Fruit fly (Drosophila melanogaster) whole organism, embryonic: ENCODE data around the gene gce.

Experiments used
- Abd-B ChIP-seq: fragments of 200-800 bp; sonication (Bioruptor generic); optimal IDR thresholded peaks from 2 replicates; lab custom pipeline; 2018; ENCODE audit warnings: missing biosample characterization, mild to moderate bottlenecking, missing genetic modification characterization, moderate library complexity
- B-H2 ChIP-seq: fragments of 200-800 bp; sonication (Bioruptor generic); optimal IDR thresholded peaks from 2 replicates; lab custom pipeline; 2018; ENCODE audit warnings: missing biosample characterization, mild to moderate bottlenecking, missing genetic modification characterization
- CG10431 ChIP-seq: fragments of 200-800 bp; sonication (Bioruptor generic); optimal IDR thresholded peaks from 3 replicates; lab custom pipeline; 2018; ENCODE audit warnings: missing biosample characterization, mild to moderate bottlenecking, missing genetic modification characterization
- CG12155 ChIP-seq: fragments of 200-800 bp; sonication (Bioruptor generic); optimal IDR thresholded peaks from 3 replicates; lab custom pipeline; 2016; ENCODE audit warnings: missing biosample characterization, missing genetic modification characterization
- CG12219 ChIP-seq: fragments of 200-800 bp; sonication (Bioruptor generic); optimal IDR thresholded peaks from 3 replicates; lab custom pipeline; 2018; ENCODE audit warnings: missing biosample characterization, mild to moderate bottlenecking, missing genetic modification characterization
- CG14710 ChIP-seq: fragments of 200-800 bp; sonication (Bioruptor generic); optimal IDR thresholded peaks from 3 replicates; lab custom pipeline; 2019; ENCODE audit warnings: missing biosample characterization, mild to moderate bottlenecking, missing genetic modification characterization, moderate library complexity
- CG15011 ChIP-seq: fragments of 200-800 bp; sonication (Bioruptor generic); optimal IDR thresholded peaks from 3 replicates; lab custom pipeline; 2018; ENCODE audit warnings: missing biosample characterization, mild to moderate bottlenecking, missing genetic modification characterization
- CG15269 ChIP-seq: fragments of 200-800 bp; sonication (Bioruptor generic); optimal IDR thresholded peaks from 2 replicates; lab custom pipeline; 2018; ENCODE audit warnings: missing biosample characterization, mild to moderate bottlenecking, missing genetic modification characterization, moderate library complexity
- CG16813 ChIP-seq: fragments of 200-800 bp; sonication (Bioruptor generic); IDR thresholded peaks from 3 replicates; pipeline ENCODE4 v1.3.6; 2022; ENCODE audit warnings: missing biosample characterization, missing genetic modification characterization; ENCODE audit not compliant: partially characterized antibody
- CG2120 ChIP-seq: fragments of 200-800 bp; sonication (Bioruptor generic); optimal IDR thresholded peaks from 3 replicates; lab custom pipeline; 2016; ENCODE audit warnings: missing biosample characterization, missing genetic modification characterization
- CG3163 ChIP-seq: fragments of 200-800 bp; sonication (Bioruptor generic); optimal IDR thresholded peaks from 3 replicates; lab custom pipeline; 2016; ENCODE audit warnings: missing biosample characterization, missing genetic modification characterization
- CG34224 ChIP-seq: fragments of 200-800 bp; sonication (Bioruptor generic); IDR thresholded peaks from 3 replicates; pipeline ENCODE4 v1.3.6; 2022; ENCODE audit warnings: missing biosample characterization, missing genetic modification characterization; ENCODE audit not compliant: partially characterized antibody
- CG6175 ChIP-seq: fragments of 200-800 bp; sonication (Bioruptor generic); IDR thresholded peaks from 3 replicates; pipeline ENCODE4 v1.3.6; 2022; ENCODE audit warnings: missing biosample characterization, missing genetic modification characterization
- CG6689 ChIP-seq: fragments of 200-800 bp; sonication (Bioruptor generic); IDR thresholded peaks from 2 replicates; pipeline ENCODE4 v1.3.6; 2022; ENCODE audit warnings: missing biosample characterization, missing genetic modification characterization
- CG7786 ChIP-seq: fragments of 200-800 bp; sonication (Bioruptor generic); optimal IDR thresholded peaks from 2 replicates; lab custom pipeline; 2016; ENCODE audit warnings: missing biosample characterization, missing genetic modification characterization
- CG9437 ChIP-seq: fragments of 200-800 bp; sonication (Bioruptor generic); optimal IDR thresholded peaks from 2 replicates; lab custom pipeline; 2018; ENCODE audit warnings: missing biosample characterization, mild to moderate bottlenecking, missing genetic modification characterization
- CHES-1-like ChIP-seq: fragments of 200-800 bp; sonication (Bioruptor generic); optimal IDR thresholded peaks from 2 replicates; lab custom pipeline; 2016; ENCODE audit warnings: missing biosample characterization, missing genetic modification characterization
- CkIIα-i1 ChIP-seq: fragments of 200-800 bp; sonication (Bioruptor generic); IDR thresholded peaks from 2 replicates; pipeline ENCODE4 v1.3.6; 2022; ENCODE audit warnings: missing biosample characterization, missing genetic modification characterization
- Gug ChIP-seq: fragments of 200-800 bp; sonication (Bioruptor generic); IDR thresholded peaks from 4 replicates; pipeline ENCODE4 v1.3.6; 2022; ENCODE audit warnings: missing biosample characterization, missing genetic modification characterization
- Hey ChIP-seq: fragments of 200-800 bp; sonication (Bioruptor generic); optimal IDR thresholded peaks from 3 replicates; lab custom pipeline; 2018; ENCODE audit warnings: missing biosample characterization, mild to moderate bottlenecking, missing genetic modification characterization
- Mad ChIP-seq: fragments of 200-800 bp; sonication (Bioruptor generic); optimal IDR thresholded peaks from 2 replicates; lab custom pipeline; 2016; ENCODE audit warnings: missing biosample characterization, missing genetic modification characterization
- Meics ChIP-seq: fragments of 200-800 bp; sonication (Bioruptor generic); optimal IDR thresholded peaks from 2 replicates; lab custom pipeline; 2017; ENCODE audit warnings: missing biosample characterization, mild to moderate bottlenecking, missing genetic modification characterization
- Opbp ChIP-seq: fragments of 200-800 bp; sonication (Bioruptor generic); IDR thresholded peaks from 3 replicates; pipeline ENCODE4 v1.3.6; 2022; ENCODE audit warnings: missing biosample characterization, missing genetic modification characterization; ENCODE audit not compliant: partially characterized antibody
- Rfx ChIP-seq: fragments of 200-800 bp; sonication (Bioruptor generic); IDR thresholded peaks from 2 replicates; pipeline ENCODE4 v1.3.6; 2022; ENCODE audit warnings: missing biosample characterization, missing genetic modification characterization
- Sox102F ChIP-seq: fragments of 200-800 bp; sonication (Bioruptor generic); optimal IDR thresholded peaks from 2 replicates; lab custom pipeline; 2018; ENCODE audit warnings: missing biosample characterization, mild to moderate bottlenecking, missing genetic modification characterization, moderate library complexity
- Ssrp ChIP-seq: fragments of 200-800 bp; sonication (Bioruptor generic); optimal IDR thresholded peaks from 2 replicates; lab custom pipeline; 2018; ENCODE audit warnings: missing biosample characterization, mild to moderate bottlenecking, missing genetic modification characterization, moderate library complexity
- Taf1 ChIP-seq: fragments of 200-800 bp; sonication (Bioruptor generic); IDR thresholded peaks from 2 replicates; pipeline ENCODE4 v1.3.6; 2022; ENCODE audit warnings: missing biosample characterization, missing genetic modification characterization
- Usf ChIP-seq: fragments of 200-800 bp; sonication (Bioruptor generic); optimal IDR thresholded peaks from 2 replicates; lab custom pipeline; 2017; ENCODE audit warnings: missing genotype, missing biosample characterization, missing genetic modification characterization
- Xrp1 ChIP-seq: fragments of 200-800 bp; sonication (Bioruptor generic); IDR thresholded peaks from 2 replicates; pipeline ENCODE4 v1.3.6; 2022; ENCODE audit warnings: missing biosample characterization, missing genetic modification characterization
- ab ChIP-seq: fragments of 200-800 bp; sonication (Bioruptor generic); optimal IDR thresholded peaks from 2 replicates; lab custom pipeline; 2016; ENCODE audit warnings: missing biosample characterization, missing genetic modification characterization
- az2 ChIP-seq: fragments of 200-800 bp; sonication (Bioruptor generic); optimal IDR thresholded peaks from 3 replicates; lab custom pipeline; 2016; ENCODE audit warnings: missing biosample characterization, missing genetic modification characterization
- da ChIP-seq: fragments of 200-800 bp; sonication (Bioruptor generic); optimal IDR thresholded peaks from 2 replicates; lab custom pipeline; 2016; ENCODE audit warnings: missing biosample characterization, missing genetic modification characterization
- dati ChIP-seq: fragments of 200-800 bp; sonication (Bioruptor generic); IDR thresholded peaks from 2 replicates; pipeline ENCODE4 v1.3.6; 2022; ENCODE audit warnings: missing biosample characterization, missing genetic modification characterization
- dimm ChIP-seq: fragments of 200-800 bp; sonication (Bioruptor generic); IDR thresholded peaks from 2 replicates; pipeline ENCODE4 v1.3.6; 2022; ENCODE audit warnings: missing biosample characterization, missing genetic modification characterization
- exex ChIP-seq: fragments of 200-800 bp; sonication (Bioruptor generic); optimal IDR thresholded peaks from 4 replicates; lab custom pipeline; 2018; ENCODE audit warnings: missing biosample characterization, mild to moderate bottlenecking, missing genetic modification characterization, moderate library complexity
- her ChIP-seq: fragments of 200-800 bp; sonication (Bioruptor generic); optimal IDR thresholded peaks from 2 replicates; lab custom pipeline; 2016; ENCODE audit warnings: missing biosample characterization, missing genetic modification characterization
- kay ChIP-seq: fragments of 200-800 bp; sonication (Bioruptor generic); optimal IDR thresholded peaks from 2 replicates; lab custom pipeline; 2016; ENCODE audit warnings: missing biosample characterization, missing genetic modification characterization
- kni ChIP-seq: fragments of 200-800 bp; sonication (Bioruptor generic); optimal IDR thresholded peaks from 3 replicates; lab custom pipeline; 2017; ENCODE audit warnings: mild to moderate bottlenecking, missing biosample characterization, missing genetic modification reagents, missing genetic modification characterization
- p53 ChIP-seq: fragments of 200-800 bp; sonication (Bioruptor generic); optimal IDR thresholded peaks from 2 replicates; lab custom pipeline; 2016; ENCODE audit warnings: missing biosample characterization, missing genetic modification characterization
- pb ChIP-seq: fragments of 200-800 bp; sonication (Bioruptor generic); optimal IDR thresholded peaks from 3 replicates; lab custom pipeline; 2016; ENCODE audit warnings: missing biosample characterization, missing genetic modification characterization
- peb ChIP-seq: fragments of 200-800 bp; sonication (Bioruptor generic); IDR thresholded peaks from 2 replicates; pipeline ENCODE4 v1.3.6; 2022; ENCODE audit warnings: missing biosample characterization, missing genetic modification characterization
- phol ChIP-seq: fragments of 200-800 bp; sonication (Bioruptor generic); optimal IDR thresholded peaks from 3 replicates; lab custom pipeline; 2018; ENCODE audit warnings: missing biosample characterization, mild to moderate bottlenecking, missing genetic modification characterization, moderate library complexity
- prd ChIP-seq, 3 experiments: fragments of >200 bp in 2 of 3; fragments of 200-800 bp in 1 of 3; sonication (Bioruptor generic) in 1 of 3; optimal IDR thresholded peaks in 2 of 3; IDR thresholded peaks in 1 of 3; 2 replicates in 2 of 3; 3 replicates in 1 of 3; pipeline versions ENCODE4 v1.3.6 to Lab custom; 2017 to 2022; ENCODE audit warnings: missing biosample characterization in 1 of 3, missing genetic modification characterization in 1 of 3
- rib ChIP-seq: fragments of 200-800 bp; sonication (Bioruptor generic); IDR thresholded peaks from 2 replicates; pipeline ENCODE4 v1.3.6; 2022; ENCODE audit warnings: missing biosample characterization, missing genetic modification characterization
- shn ChIP-seq: fragments of 200-800 bp; sonication (Bioruptor generic); optimal IDR thresholded peaks from 3 replicates; lab custom pipeline; 2016; ENCODE audit warnings: missing biosample characterization, missing genetic modification characterization
- so ChIP-seq: fragments of 200-800 bp; sonication (Bioruptor generic); IDR thresholded peaks from 3 replicates; pipeline ENCODE4 v1.3.6; 2022; ENCODE audit warnings: missing biosample characterization, missing genetic modification characterization
- toy ChIP-seq: fragments of 200-800 bp; sonication (Bioruptor generic); IDR thresholded peaks from 2 replicates; pipeline ENCODE4 v1.3.6; 2022; ENCODE audit warnings: missing biosample characterization, missing genetic modification characterization
- trh ChIP-seq: fragments of 200-800 bp; sonication (Bioruptor generic); optimal IDR thresholded peaks from 2 replicates; lab custom pipeline; 2016; ENCODE audit warnings: missing biosample characterization, missing genetic modification characterization
- wor ChIP-seq: fragments of 200-800 bp; sonication (Bioruptor generic); IDR thresholded peaks from 2 replicates; pipeline ENCODE4 v1.3.6; 2022; ENCODE audit warnings: missing biosample characterization, missing genetic modification characterization
- zfh2 ChIP-seq: fragments of 200-800 bp; sonication (Bioruptor generic); optimal IDR thresholded peaks from 2 replicates; lab custom pipeline; 2016; ENCODE audit warnings: missing biosample characterization, missing genetic modification characterization

Gene gce

DNA sequence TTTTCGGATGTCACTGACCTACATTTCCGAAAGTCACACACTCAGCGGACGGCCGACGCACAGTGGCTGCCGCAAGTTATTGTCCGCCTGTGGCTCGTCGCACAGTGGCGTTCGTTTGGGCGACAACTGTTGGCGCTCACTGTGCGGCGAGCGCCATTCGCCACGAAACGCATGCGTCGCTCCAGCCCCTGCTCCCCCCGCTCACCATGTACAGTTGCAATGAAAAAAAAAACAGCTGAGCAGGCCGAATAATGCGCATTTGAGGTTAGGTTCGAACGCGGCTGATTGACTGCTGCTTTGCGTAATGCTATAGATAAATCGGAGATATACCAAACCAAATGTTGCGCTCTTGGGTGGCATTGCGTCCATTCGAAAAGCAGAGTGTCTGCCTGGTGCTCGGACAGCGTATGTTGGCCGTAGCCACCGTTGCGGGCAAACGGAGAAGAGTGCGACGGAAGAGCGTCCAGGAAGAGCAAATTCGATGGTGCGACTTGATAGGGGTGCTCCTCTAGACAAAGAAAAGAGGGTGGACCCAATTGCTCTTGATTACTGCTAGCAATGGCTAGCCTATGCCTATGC, 25.8 kb downstream of the gce start (continued):
- TF ChIP-seq dati (GFP tag; lab: Robert Waterston, UW) = no peak
- peak; percentile 79 for TF ChIP-seq pb (GFP tag; lab: Kevin White, UChicago)
- peak; percentile 27 for TF ChIP-seq Abd-B
- TF ChIP-seq Sox102F (GFP tag; lab: Kevin White, UChicago) = peak; percentile 72
- TF ChIP-seq Rfx (GFP tag; lab: Robert Waterston, UW) = peak; percentile 97
- peak; percentile 87 for TF ChIP-seq so (GFP tag; lab: Robert Waterston, UW)
- peak; percentile 76 for TF ChIP-seq CG12219
- peak; percentile 81 for TF ChIP-seq CG6689
- TF ChIP-seq CG14710 (tag; lab: Kevin White, UChicago) = peak; percentile 49
- peak; percentile 74 for TF ChIP-seq dimm (GFP tag; lab: Robert Waterston, UW)
- peak; percentile 82 for TF ChIP-seq Meics
- peak; percentile 82 for TF ChIP-seq CG3163 (GFP tag; lab: Kevin White, UChicago)
- TF ChIP-seq CG9437 (GFP tag; lab: Kevin White, UChicago) = peak; percentile 23
- TF ChIP-seq CG2120 (GFP tag; lab: Kevin White, UChicago) = peak; percentile 90
- peak; percentile 98 for TF ChIP-seq Gug
- TF ChIP-seq Xrp1 = peak; percentile 83
- TF ChIP-seq zfh2 = peak; percentile 76
- TF ChIP-seq kni (GFP tag; lab: Kevin White, UChicago) = peak; percentile 85
- TF ChIP-seq da = peak; percentile 71
- TF ChIP-seq phol (tag; lab: Kevin White, UChicago) = peak; percentile 53
- TF ChIP-seq CkIIα-i1 = peak; percentile 54; the same call in 1 of the 2 replicates
- no peak for TF ChIP-seq prd (optimal IDR thresholded peaks at IDR 0.05; lab: Kevin White, UChicago)
- peak; percentile 90 for TF ChIP-seq prd (GFP tag; IDR thresholded peaks at IDR 0.05; lab: Robert Waterston, UW)
- peak; percentile 55; the same call in 2 of the 3 replicates for TF ChIP-seq Opbp (GFP tag; lab: Robert Waterston, UW)
- peak; percentile 93 for TF ChIP-seq her (GFP tag; lab: Kevin White, UChicago)
- TF ChIP-seq Taf1 (GFP tag; lab: Robert Waterston, UW) = peak; percentile 82
- no peak for TF ChIP-seq toy (GFP tag; lab: Robert Waterston, UW)
- TF ChIP-seq CG6175 (GFP tag; lab: Robert Waterston, UW) = peak; percentile 87
- TF ChIP-seq az2 (GFP tag; lab: Kevin White, UChicago) = peak; percentile 84
- TF ChIP-seq B-H2 = peak; percentile 82
- TF ChIP-seq ab = no peak
- TF ChIP-seq CG34224 (GFP tag; lab: Robert Waterston, UW) = peak; percentile 54; the same call in 1 of the 3 replicates
- no peak for TF ChIP-seq trh (GFP tag; lab: Kevin White, UChicago)
- TF ChIP-seq shn (GFP tag; lab: Kevin White, UChicago) = peak; percentile 92
- TF ChIP-seq CG16813 = no peak
- peak; percentile 87 for TF ChIP-seq CG7786 (GFP tag; lab: Kevin White, UChicago)
- peak; percentile 38 for TF ChIP-seq Usf (GFP tag; lab: Kevin White, UChicago)
- peak; percentile 88 for TF ChIP-seq p53 (GFP tag; lab: Kevin White, UChicago)
- TF ChIP-seq CG15011 (GFP tag; lab: Kevin White, UChicago) = no peak
- TF ChIP-seq CG15269 (tag; lab: Kevin White, UChicago) = peak; percentile 81
- peak; percentile 63 for TF ChIP-seq wor (GFP tag; lab: Robert Waterston, UW)
- TF ChIP-seq exex (tag; lab: Kevin White, UChicago) = peak; percentile 51
- peak; percentile 88 for TF ChIP-seq kay (GFP tag; lab: Kevin White, UChicago)
- TF ChIP-seq peb (GFP tag; lab: Robert Waterston, UW) = peak; percentile 70
- TF ChIP-seq CG12155 (GFP tag; lab: Kevin White, UChicago) = peak; percentile 79
- TF ChIP-seq Hey (tag; lab: Kevin White, UChicago) = peak; percentile 54
- peak; percentile 94 for TF ChIP-seq CHES-1-like (GFP tag; lab: Kevin White, UChicago)
- TF ChIP-seq Ssrp (tag; lab: Kevin White, UChicago) = peak; percentile 33
- peak; percentile 93 for TF ChIP-seq rib (GFP tag; lab: Robert Waterston, UW)
- TF ChIP-seq Mad (GFP tag; lab: Kevin White, UChicago) = peak; percentile 70
- peak; percentile 79 for TF ChIP-seq CG10431 (GFP tag; lab: Kevin White, UChicago)
